Worm (Caenorhabditis elegans) whole organism, midembryonic: ENCODE data around the gene ttr-26.
A peak's percentile ranks its signal among the peaks of the same experiment; 100 is the strongest.

ENCODE experiments used
- flt-1 ChIP-seq: fragments of 200-800 bp; sonication (Bioruptor generic); IDR thresholded peaks from 2 replicates; pipeline ENCODE4 v1.3.6; 2022; ENCODE audit warnings: missing genetic modification characterization, missing compliant biosample characterization
- ztf-29 ChIP-seq: fragments of 200-800 bp; sonication (Bioruptor generic); IDR thresholded peaks from 2 replicates; pipeline ENCODE4 v1.3.6; 2022; ENCODE audit warnings: missing genetic modification reagents, missing genetic modification characterization, missing compliant biosample characterization

DNA sequence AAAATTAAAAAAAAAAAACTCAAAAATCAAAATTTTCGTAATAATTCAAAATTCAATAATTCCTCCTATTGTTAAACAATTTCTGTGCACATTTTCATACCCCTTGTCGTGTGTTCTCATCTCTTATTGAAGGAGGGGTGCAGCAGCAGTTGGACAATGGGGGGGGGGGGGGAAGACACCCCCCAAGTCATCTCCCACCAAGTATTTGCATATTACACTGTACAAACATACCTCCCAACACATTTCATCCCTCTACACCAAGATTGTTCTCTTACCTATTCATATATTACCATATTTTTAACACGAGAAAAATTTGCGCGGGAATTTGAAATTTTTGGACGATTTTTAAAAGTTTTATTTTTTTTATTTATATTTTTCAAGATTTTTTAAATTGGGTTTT lies 36.2 kb upstream of the ttr-26 start:
- TF ChIP-seq ztf-29 (GFP tag; lab: Robert Waterston, UW) (no peak), flt-1 (GFP tag; lab: Robert Waterston, UW) (0 out of 2 replicates have a peak, but pooled peaks have one; percentile 38)
